Fruit fly (Drosophila melanogaster) whole organism, pupa: ENCODE data around the gene CanA1.

Experiments used
- CG10348 ChIP-seq: fragments of 200-800 bp; sonication (Bioruptor generic); IDR thresholded peaks from 2 replicates; pipeline ENCODE4 v1.3.6; 2022; ENCODE audit warnings: missing biosample characterization, missing genetic modification characterization
- CG13204 ChIP-seq: fragments of 200-800 bp; sonication (Bioruptor generic); optimal IDR thresholded peaks from 2 replicates; lab custom pipeline; 2018; ENCODE audit warnings: missing biosample characterization, mild to moderate bottlenecking, missing genetic modification characterization, moderate library complexity
- CG14655 ChIP-seq: fragments of 200-800 bp; sonication (Bioruptor generic); optimal IDR thresholded peaks from 3 replicates; lab custom pipeline; 2017; ENCODE audit warnings: mild to moderate bottlenecking, missing biosample characterization, missing genetic modification reagents, missing genetic modification characterization
- CG15710 ChIP-seq: fragments of 200-800 bp; sonication (Bioruptor generic); optimal IDR thresholded peaks from 2 replicates; lab custom pipeline; 2018; ENCODE audit warnings: missing biosample characterization, mild to moderate bottlenecking, missing genetic modification characterization, moderate library complexity
- CG17806 ChIP-seq: fragments of 200-800 bp; sonication (Bioruptor generic); optimal IDR thresholded peaks from 2 replicates; lab custom pipeline; 2018; ENCODE audit warnings: missing biosample characterization, mild to moderate bottlenecking, missing genetic modification characterization, moderate library complexity
- CG34367 ChIP-seq: fragments of 200-800 bp; sonication (Bioruptor generic); optimal IDR thresholded peaks from 2 replicates; lab custom pipeline; 2018; ENCODE audit warnings: missing biosample characterization, mild to moderate bottlenecking, missing genetic modification characterization
- CG4496 ChIP-seq: fragments of 200-800 bp; sonication (Bioruptor generic); IDR thresholded peaks from 3 replicates; pipeline ENCODE4 v1.3.6; 2022; ENCODE audit warnings: missing biosample characterization, missing genetic modification characterization
- CG8159 ChIP-seq: fragments of 200-800 bp; sonication (Bioruptor generic); optimal IDR thresholded peaks from 3 replicates; lab custom pipeline; 2018; ENCODE audit warnings: missing biosample characterization, mild to moderate bottlenecking, missing genetic modification characterization, moderate library complexity
- CG8301 ChIP-seq: fragments of 200-800 bp; sonication (Bioruptor generic); optimal IDR thresholded peaks from 2 replicates; lab custom pipeline; 2018; ENCODE audit warnings: missing biosample characterization, mild to moderate bottlenecking, missing genetic modification characterization
- CG9948 ChIP-seq: fragments of 200-800 bp; sonication (Bioruptor generic); optimal IDR thresholded peaks from 2 replicates; lab custom pipeline; 2018; ENCODE audit warnings: missing biosample characterization, mild to moderate bottlenecking, missing genetic modification characterization, moderate library complexity
- D1 ChIP-seq: fragments of 200-800 bp; sonication (Bioruptor generic); optimal IDR thresholded peaks from 2 replicates; lab custom pipeline; 2018; ENCODE audit warnings: missing biosample characterization, mild to moderate bottlenecking, missing genetic modification characterization, moderate library complexity
- EcR ChIP-seq: fragments of 200-800 bp; sonication (Bioruptor generic); optimal IDR thresholded peaks from 3 replicates; lab custom pipeline; 2019; ENCODE audit warnings: missing biosample characterization, missing genetic modification characterization, mild to moderate bottlenecking, moderate library complexity, missing genetic modification reagents
- Ets98B ChIP-seq: fragments of 200-800 bp; sonication (Bioruptor generic); IDR thresholded peaks from 2 replicates; pipeline ENCODE4 v1.3.6; 2022; ENCODE audit warnings: missing biosample characterization, missing genetic modification characterization
- Pif1A ChIP-seq: fragments of 200-800 bp; sonication (Bioruptor generic); optimal IDR thresholded peaks from 3 replicates; lab custom pipeline; 2016; ENCODE audit warnings: missing biosample characterization, missing genetic modification characterization
- Pif1B ChIP-seq: fragments of 200-800 bp; sonication (Bioruptor generic); optimal IDR thresholded peaks from 3 replicates; lab custom pipeline; 2016; ENCODE audit warnings: missing biosample characterization, missing genetic modification characterization
- Snoo ChIP-seq: fragments of 200-800 bp; sonication (Bioruptor generic); optimal IDR thresholded peaks from 3 replicates; lab custom pipeline; 2017; ENCODE audit warnings: missing biosample characterization, mild to moderate bottlenecking, missing genetic modification characterization, inconsistent platforms
- fd96Ca ChIP-seq: fragments of 200-800 bp; sonication (Bioruptor generic); IDR thresholded peaks from 3 replicates; pipeline ENCODE4 v1.3.6; 2022; ENCODE audit warnings: missing biosample characterization, missing genetic modification characterization
- gl ChIP-seq: fragments of 200-800 bp; sonication (Bioruptor generic); optimal IDR thresholded peaks from 2 replicates; lab custom pipeline; 2018; ENCODE audit warnings: missing biosample characterization, mild to moderate bottlenecking, missing genetic modification characterization
- rn ChIP-seq: fragments of 200-800 bp; sonication (Bioruptor generic); IDR thresholded peaks from 2 replicates; pipeline ENCODE4 v1.3.6; 2022; ENCODE audit warnings: missing biosample characterization, missing genetic modification characterization

The CanA1 gene

dm6 chr3R:31070732-31071131 is 31.6 kb downstream of the CanA1 start:
- no peak for TF ChIP-seq CG34367 (tag; lab: Kevin White, UChicago)
- no peak for TF ChIP-seq fd96Ca (GFP tag; lab: Robert Waterston, UW)
- TF ChIP-seq Ets98B (GFP tag; lab: Robert Waterston, UW): no peak
- no peak for TF ChIP-seq CG8301 (tag; lab: Kevin White, UChicago)
- TF ChIP-seq CG9948 (tag; lab: Kevin White, UChicago): no peak
- no peak for TF ChIP-seq Pif1A (GFP tag; lab: Kevin White, UChicago)
- TF ChIP-seq rn: no peak
- TF ChIP-seq CG15710 (tag; lab: Kevin White, UChicago): no peak

DNA sequence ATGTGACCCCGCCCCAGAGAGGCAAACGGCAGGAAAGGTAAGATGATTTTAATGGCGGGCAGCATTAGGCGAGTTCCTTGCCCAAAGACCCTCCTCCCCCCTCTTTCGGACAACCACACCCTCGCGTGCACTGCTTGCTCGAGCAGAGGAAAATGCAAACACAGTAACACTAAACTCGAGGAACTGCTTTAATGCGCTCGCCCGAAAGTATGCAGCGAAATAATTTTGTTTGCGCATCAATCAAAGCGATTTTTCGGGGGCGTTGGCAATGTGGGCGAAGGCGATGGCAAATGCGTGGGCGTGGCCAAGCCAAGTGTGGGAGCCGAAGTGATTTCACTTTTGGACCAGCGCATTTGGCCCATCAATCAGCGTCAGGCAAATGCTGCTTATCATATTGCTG is 47.2 kb downstream of the CanA1 start:
- TF ChIP-seq CG13204 (GFP tag; lab: Kevin White, UChicago): no peak
- no peak for TF ChIP-seq CG15710 (tag; lab: Kevin White, UChicago)
- no peak for TF ChIP-seq CG9948 (tag; lab: Kevin White, UChicago)
- TF ChIP-seq D1 (tag; lab: Kevin White, UChicago): no peak
- TF ChIP-seq CG17806 (tag; lab: Kevin White, UChicago): no peak
- TF ChIP-seq CG4496 (GFP tag; lab: Robert Waterston, UW): 0 out of 3 replicates have a peak, but pooled peaks have one; percentile 23

DNA sequence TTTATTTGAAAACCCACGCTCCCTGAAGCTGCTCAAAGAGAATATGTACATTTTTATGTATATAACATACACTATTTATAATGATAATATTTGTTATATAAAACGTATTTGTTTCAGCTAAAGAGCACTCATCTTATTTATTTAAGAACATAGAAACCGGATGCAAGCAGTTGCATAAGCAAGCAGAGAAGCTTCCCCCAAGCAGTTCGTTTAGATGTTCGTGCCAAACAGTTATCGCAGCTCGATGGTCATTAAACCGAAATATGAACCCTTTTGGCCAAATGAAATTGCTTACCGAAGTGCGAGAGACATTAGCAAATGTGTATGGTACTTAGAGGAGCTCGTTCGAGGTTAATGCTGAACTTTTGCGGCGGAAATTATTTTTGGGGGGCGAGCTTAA is 50.8 kb downstream of the CanA1 start:
- TF ChIP-seq CG14655 (no peak), CG13204 (GFP tag; lab: Kevin White, UChicago) (no peak), CG9948 (tag; lab: Kevin White, UChicago) (no peak), CG8301 (tag; lab: Kevin White, UChicago) (no peak), CG4496 (GFP tag; lab: Robert Waterston, UW) (no peak), rn (no peak), Ets98B (GFP tag; lab: Robert Waterston, UW) (no peak), D1 (tag; lab: Kevin White, UChicago) (no peak), CG17806 (tag; lab: Kevin White, UChicago) (no peak), CG15710 (tag; lab: Kevin White, UChicago) (no peak), Pif1B (no peak), Pif1A (GFP tag; lab: Kevin White, UChicago) (no peak), gl (tag; lab: Kevin White, UChicago) (no peak), EcR (no peak), CG34367 (tag; lab: Kevin White, UChicago) (no peak), CG8159 (no peak), Snoo (tag; lab: Kevin White, UChicago) (no peak), CG10348 (GFP tag; lab: Robert Waterston, UW) (no peak)
